Fruit fly (Drosophila melanogaster) whole organism, embryonic: ENCODE results near the gene CG32413.

Experiments used
- ATbp ChIP-seq: fragments of 200-800 bp; sonication (Bioruptor generic); optimal IDR thresholded peaks from 2 replicates; lab custom pipeline; 2017; ENCODE audit warnings: missing biosample characterization, mild to moderate bottlenecking, missing genetic modification characterization, missing genetic modification reagents
- B-H1 ChIP-seq: fragments of 200-800 bp; sonication (Bioruptor generic); IDR thresholded peaks from 3 replicates; pipeline ENCODE4 v1.3.6; 2022; ENCODE audit warnings: missing biosample characterization, missing genetic modification characterization
- CG10147 ChIP-seq: fragments of 200-800 bp; sonication (Bioruptor generic); optimal IDR thresholded peaks from 2 replicates; lab custom pipeline; 2019; ENCODE audit warnings: missing biosample characterization, mild to moderate bottlenecking, missing genetic modification characterization, moderate library complexity
- CG10462 ChIP-seq: fragments of 200-800 bp; sonication (Bioruptor generic); optimal IDR thresholded peaks from 2 replicates; lab custom pipeline; 2016; ENCODE audit warnings: missing biosample characterization, missing genetic modification characterization
- CG12071 ChIP-seq: fragments of 200-800 bp; sonication (Bioruptor generic); optimal IDR thresholded peaks from 3 replicates; lab custom pipeline; 2018; ENCODE audit warnings: missing biosample characterization, mild to moderate bottlenecking, missing genetic modification characterization
- CG12744 ChIP-seq: fragments of 200-800 bp; sonication (Bioruptor generic); optimal IDR thresholded peaks from 2 replicates; lab custom pipeline; 2016; ENCODE audit warnings: missing biosample characterization, missing genetic modification characterization
- CG12769 ChIP-seq: fragments of 200-800 bp; sonication (Bioruptor generic); optimal IDR thresholded peaks from 2 replicates; lab custom pipeline; 2019; ENCODE audit warnings: missing biosample characterization, mild to moderate bottlenecking, missing genetic modification characterization, moderate library complexity
- CG14860 ChIP-seq: fragments of 200-800 bp; sonication (Bioruptor generic); IDR thresholded peaks from 3 replicates; pipeline ENCODE4 v1.3.6; 2022; ENCODE audit warnings: missing biosample characterization, missing genetic modification characterization; ENCODE audit not compliant: partially characterized antibody
- CG1603 ChIP-seq: fragments of 200-800 bp; sonication (Bioruptor generic); optimal IDR thresholded peaks from 2 replicates; lab custom pipeline; 2019; ENCODE audit warnings: missing biosample characterization, mild to moderate bottlenecking, missing genetic modification characterization, moderate library complexity
- CG16779 ChIP-seq: fragments of 200-800 bp; sonication (Bioruptor generic); IDR thresholded peaks from 2 replicates; pipeline ENCODE4 v1.3.6; 2022; ENCODE audit warnings: missing biosample characterization, missing genetic modification characterization
- CG1832 ChIP-seq: fragments of 200-800 bp; sonication (Bioruptor generic); optimal IDR thresholded peaks from 2 replicates; lab custom pipeline; 2017; ENCODE audit warnings: missing biosample characterization, mild to moderate bottlenecking, missing genetic modification characterization, inconsistent platforms
- CG3065 ChIP-seq: fragments of 200-800 bp; sonication (Bioruptor generic); optimal IDR thresholded peaks from 2 replicates; lab custom pipeline; 2016; ENCODE audit warnings: missing biosample characterization, missing genetic modification characterization
- CG6175 ChIP-seq: fragments of 200-800 bp; sonication (Bioruptor generic); IDR thresholded peaks from 3 replicates; pipeline ENCODE4 v1.3.6; 2022; ENCODE audit warnings: missing biosample characterization, missing genetic modification characterization
- CG7271 ChIP-seq: fragments of 200-800 bp; sonication (Bioruptor generic); optimal IDR thresholded peaks from 2 replicates; lab custom pipeline; 2018; ENCODE audit warnings: missing biosample characterization, mild to moderate bottlenecking, missing genetic modification characterization, moderate library complexity
- CG7839 ChIP-seq: fragments of 200-800 bp; sonication (Bioruptor generic); optimal IDR thresholded peaks from 3 replicates; lab custom pipeline; 2018; ENCODE audit warnings: missing biosample characterization, mild to moderate bottlenecking, missing genetic modification characterization, moderate library complexity
- CG8944 ChIP-seq: fragments of 200-800 bp; sonication (Bioruptor generic); optimal IDR thresholded peaks from 3 replicates; lab custom pipeline; 2016; ENCODE audit warnings: missing biosample characterization, missing genetic modification characterization
- Dip2 ChIP-seq: fragments of 200-800 bp; sonication (Bioruptor generic); IDR thresholded peaks from 2 replicates; pipeline ENCODE4 v1.3.6; 2022; ENCODE audit warnings: missing biosample characterization, missing genetic modification characterization
- Ets65A ChIP-seq: fragments of 200-800 bp; sonication (Bioruptor generic); peaks from one replicate; lab custom pipeline; 2016; ENCODE audit warnings: missing biosample characterization, missing genetic modification characterization
- Ets97D ChIP-seq: fragments of 200-800 bp; sonication (Bioruptor generic); optimal IDR thresholded peaks from 3 replicates; lab custom pipeline; 2016; ENCODE audit warnings: missing biosample characterization, missing genetic modification characterization
- Med ChIP-seq: fragments of 200-800 bp; sonication (Bioruptor generic); peaks from one replicate; lab custom pipeline; 2016; ENCODE audit warnings: missing biosample characterization, missing genetic modification characterization, mild to moderate bottlenecking, inconsistent platforms, moderate library complexity
- Mrtf ChIP-seq: fragments of 200-800 bp; sonication (Bioruptor generic); IDR thresholded peaks from 3 replicates; pipeline ENCODE4 v1.3.6; 2022; ENCODE audit warnings: missing biosample characterization, missing genetic modification characterization
- NC2α ChIP-seq: fragments of 200-800 bp; sonication (Bioruptor generic); optimal IDR thresholded peaks from 2 replicates; lab custom pipeline; 2016; ENCODE audit warnings: missing biosample characterization, missing genetic modification characterization
- Nf-YB ChIP-seq: fragments of 200-800 bp; sonication (Bioruptor generic); optimal IDR thresholded peaks from 3 replicates; lab custom pipeline; 2019; ENCODE audit warnings: missing biosample characterization, mild to moderate bottlenecking, missing genetic modification characterization, moderate library complexity
- Nf-YC ChIP-seq: fragments of 200-800 bp; optimal IDR thresholded peaks from 3 replicates; lab custom pipeline; 2019; ENCODE audit warnings: missing biosample characterization, mild to moderate bottlenecking, missing genetic modification characterization, moderate library complexity
- Ptx1 ChIP-seq: fragments of 200-800 bp; sonication (Bioruptor generic); IDR thresholded peaks from 2 replicates; pipeline ENCODE4 v1.3.6; 2022; ENCODE audit warnings: missing biosample characterization, missing genetic modification characterization
- Sry-δ ChIP-seq: fragments of 200-800 bp; sonication (Bioruptor generic); optimal IDR thresholded peaks from 2 replicates; lab custom pipeline; 2016; ENCODE audit warnings: missing biosample characterization, missing genetic modification characterization
- Taf1 ChIP-seq: fragments of 200-800 bp; sonication (Bioruptor generic); IDR thresholded peaks from 2 replicates; pipeline ENCODE4 v1.3.6; 2022; ENCODE audit warnings: missing biosample characterization, missing genetic modification characterization
- cato ChIP-seq: fragments of 200-800 bp; sonication (Bioruptor generic); optimal IDR thresholded peaks from 2 replicates; lab custom pipeline; 2016; ENCODE audit warnings: missing biosample characterization, missing genetic modification characterization, borderline replicate concordance
- crol ChIP-seq: fragments of 200-800 bp; sonication (Bioruptor generic); IDR thresholded peaks from 2 replicates; pipeline ENCODE4 v1.3.6; 2022; ENCODE audit warnings: missing biosample characterization, missing genetic modification characterization
- dmrt99B ChIP-seq: fragments of 200-800 bp; sonication (Bioruptor generic); optimal IDR thresholded peaks from 2 replicates; lab custom pipeline; 2018; ENCODE audit warnings: missing biosample characterization, mild to moderate bottlenecking, missing genetic modification characterization, moderate library complexity
- ems ChIP-seq: fragments of 200-800 bp; sonication (Bioruptor generic); optimal IDR thresholded peaks from 3 replicates; lab custom pipeline; 2016; ENCODE audit warnings: missing biosample characterization, missing genetic modification characterization
- ewg ChIP-seq: fragments of 200-800 bp; sonication (Bioruptor generic); optimal IDR thresholded peaks from 3 replicates; lab custom pipeline; 2017; ENCODE audit warnings: mild to moderate bottlenecking, missing biosample characterization, missing genetic modification reagents, missing genetic modification characterization
- fu2 ChIP-seq: fragments of 200-800 bp; sonication (Bioruptor generic); optimal IDR thresholded peaks from 2 replicates; lab custom pipeline; 2016; ENCODE audit warnings: missing biosample characterization, missing genetic modification characterization
- gem ChIP-seq: fragments of 200-800 bp; sonication (Bioruptor generic); optimal IDR thresholded peaks from 2 replicates; lab custom pipeline; 2019; ENCODE audit warnings: missing biosample characterization, mild to moderate bottlenecking, missing genetic modification characterization, moderate library complexity
- gsb-n ChIP-seq: fragments of 200-800 bp; sonication (Bioruptor generic); optimal IDR thresholded peaks from 3 replicates; lab custom pipeline; 2018; ENCODE audit warnings: missing biosample characterization, mild to moderate bottlenecking, missing genetic modification characterization
- hb ChIP-seq: fragments of 200-800 bp; sonication (Bioruptor generic); IDR thresholded peaks from 3 replicates; pipeline ENCODE4 v1.3.6; 2022; ENCODE audit warnings: missing biosample characterization, missing genetic modification characterization; ENCODE audit not compliant: partially characterized antibody
- nerfin-1 ChIP-seq: fragments of 200-800 bp; sonication (Bioruptor generic); optimal IDR thresholded peaks from 3 replicates; lab custom pipeline; 2019; ENCODE audit warnings: missing biosample characterization, mild to moderate bottlenecking, missing genetic modification characterization, moderate library complexity
- nerfin-2 ChIP-seq: fragments of 200-800 bp; sonication (Bioruptor generic); IDR thresholded peaks from 2 replicates; pipeline ENCODE4 v1.3.6; 2022; ENCODE audit warnings: missing biosample characterization, missing genetic modification characterization; ENCODE audit not compliant: partially characterized antibody
- psq ChIP-seq: fragments of 200-800 bp; sonication (Bioruptor generic); optimal IDR thresholded peaks from 2 replicates; lab custom pipeline; 2017; ENCODE audit warnings: missing biosample characterization, missing genetic modification characterization
- run ChIP-seq: fragments of 200-800 bp; sonication (Bioruptor generic); optimal IDR thresholded peaks from 3 replicates; lab custom pipeline; 2018; ENCODE audit warnings: missing biosample characterization, mild to moderate bottlenecking, missing genetic modification characterization
- seq ChIP-seq: fragments of 200-800 bp; sonication (Bioruptor generic); IDR thresholded peaks from 2 replicates; pipeline ENCODE4 v1.3.6; 2022; ENCODE audit warnings: missing biosample characterization, missing genetic modification characterization
- stwl ChIP-seq: fragments of 200-800 bp; sonication (Bioruptor generic); optimal IDR thresholded peaks from 3 replicates; lab custom pipeline; 2018; ENCODE audit warnings: missing biosample characterization, mild to moderate bottlenecking, missing genetic modification characterization, moderate library complexity
- sug ChIP-seq: fragments of 200-800 bp; optimal IDR thresholded peaks from 2 replicates; lab custom pipeline; 2019; ENCODE audit warnings: missing biosample characterization, mild to moderate bottlenecking, missing genetic modification characterization, moderate library complexity
- tll ChIP-seq, 2 experiments: fragments of 200-800 bp in 1 of 2; fragments of >200 bp in 1 of 2; sonication (Bioruptor generic) in 1 of 2; optimal IDR thresholded peaks; 2 replicates each; lab custom pipeline; 2017 to 2019; ENCODE audit warnings: missing biosample characterization in 2 of 2, missing genetic modification characterization in 2 of 2, mild to moderate bottlenecking in 1 of 2, moderate library complexity in 1 of 2
- unc-4 ChIP-seq: fragments of 200-800 bp; sonication (Bioruptor generic); IDR thresholded peaks from 2 replicates; pipeline ENCODE4 v1.3.6; 2022; ENCODE audit warnings: missing biosample characterization, missing genetic modification characterization; ENCODE audit not compliant: partially characterized antibody
- unpg ChIP-seq: fragments of 200-800 bp; sonication (Bioruptor generic); optimal IDR thresholded peaks from 3 replicates; lab custom pipeline; 2018; ENCODE audit warnings: missing biosample characterization, mild to moderate bottlenecking, missing genetic modification characterization, moderate library complexity

Gene CG32413

DNA sequence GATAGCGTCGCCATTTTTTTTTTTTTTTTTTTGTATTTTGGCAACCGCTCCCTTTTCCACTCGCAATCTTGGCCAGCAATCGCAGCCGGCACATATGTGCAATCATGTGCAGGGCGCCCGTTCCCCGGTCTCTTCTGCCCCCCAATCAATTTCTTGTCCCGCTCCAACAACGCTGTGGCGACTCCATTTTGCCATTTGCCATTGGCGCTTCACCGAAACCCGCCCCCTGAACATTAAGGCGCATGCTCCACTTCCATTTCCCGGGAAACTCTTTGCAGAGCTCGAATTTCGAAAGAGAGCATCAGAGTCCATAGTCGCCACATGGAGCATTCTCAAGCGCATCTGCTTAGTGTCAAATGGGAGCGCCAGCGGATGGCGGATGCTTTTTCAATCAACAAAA, 12.7 kb downstream of the CG32413 start:
- TF ChIP-seq fu2 (GFP tag; lab: Kevin White, UChicago) (no peak), crol (GFP tag; lab: Robert Waterston, UW) (0 out of 2 replicates have a peak, but pooled peaks have one; percentile 14), stwl (no peak), dmrt99B (tag; lab: Kevin White, UChicago) (no peak), Mrtf (GFP tag; lab: Robert Waterston, UW) (no peak), ewg (GFP tag; lab: Kevin White, UChicago) (peak; percentile 55), CG12769 (tag; lab: Kevin White, UChicago) (no peak), CG12744 (GFP tag; lab: Kevin White, UChicago) (no peak), gem (tag; lab: Kevin White, UChicago) (no peak), CG10462 (no peak), CG3065 (GFP tag; lab: Kevin White, UChicago) (no peak), Taf1 (GFP tag; lab: Robert Waterston, UW) (no peak), Nf-YB (peak; percentile 92), Dip2 (no peak), unc-4 (no peak), CG1603 (tag; lab: Kevin White, UChicago) (no peak), seq (GFP tag; lab: Robert Waterston, UW) (peak; percentile 24; the same call in 1 of the 2 replicates), CG6175 (GFP tag; lab: Robert Waterston, UW) (no peak), Nf-YC (peak; percentile 90)

DNA sequence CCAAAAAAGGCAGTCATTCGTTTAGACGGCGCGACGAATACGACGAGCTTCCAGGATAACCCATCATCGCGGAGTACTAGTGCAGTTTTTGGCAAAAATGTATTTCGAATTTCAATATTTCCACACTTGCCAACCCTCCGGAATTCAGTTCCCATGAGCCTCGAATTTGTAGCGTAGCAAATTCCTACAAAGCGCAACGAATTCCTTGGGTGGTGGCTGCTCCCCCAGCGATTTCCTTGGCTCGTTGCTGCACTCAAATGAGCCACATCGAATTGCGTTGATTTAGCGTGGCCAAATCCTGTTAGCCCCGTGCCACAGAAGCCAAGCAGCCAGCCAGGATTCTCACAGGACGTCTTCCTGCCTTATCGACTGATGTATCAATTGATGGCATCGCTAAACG, 19.1 kb downstream of the CG32413 start:
- peak; percentile 51 for TF ChIP-seq nerfin-1 (tag; lab: Kevin White, UChicago)
- TF ChIP-seq gsb-n = peak; percentile 94
- TF ChIP-seq CG8944 = no peak
- TF ChIP-seq, all 482 proteins: peak for 2

dm6 chr3L:5882209-5882403, 21.7 kb downstream of the CG32413 start, which contains the start of gene CG13287:
CG13287 (plus strand) TSS chr3L:5882304.
- TF ChIP-seq ems (GFP tag; lab: Kevin White, UChicago) (no peak), nerfin-1 (tag; lab: Kevin White, UChicago) (peak; percentile 45)

dm6 chr3L:5881310-5882208, 22.3 kb downstream of the CG32413 start:
- TF ChIP-seq Ets97D (GFP tag; lab: Kevin White, UChicago) = no peak
- TF ChIP-seq psq (GFP tag; lab: Kevin White, UChicago) = no peak
- TF ChIP-seq CG10147 (GFP tag; lab: Kevin White, UChicago) = no peak
- no peak for TF ChIP-seq sug (tag; lab: Kevin White, UChicago)
- TF ChIP-seq cato (GFP tag; lab: Kevin White, UChicago) = peak; percentile 36
- no peak for TF ChIP-seq CG7271 (tag; lab: Kevin White, UChicago)
- TF ChIP-seq Ptx1 = no peak
- TF ChIP-seq nerfin-2 (GFP tag; lab: Robert Waterston, UW) = no peak
- no peak for TF ChIP-seq CG16779 (GFP tag; lab: Robert Waterston, UW)
- no peak for TF ChIP-seq run (tag; lab: Kevin White, UChicago)
- TF ChIP-seq hb (GFP tag; lab: Robert Waterston, UW) = no peak
- TF ChIP-seq Sry-δ (GFP tag; lab: Kevin White, UChicago) = no peak
- TF ChIP-seq ATbp (GFP tag; lab: Kevin White, UChicago) = peak; percentile 59
- TF ChIP-seq Med (GFP tag; lab: Kevin White, UChicago) = no peak
- TF ChIP-seq B-H1 (GFP tag; lab: Robert Waterston, UW) = no peak
- TF ChIP-seq CG1832 = peak; percentile 86
- TF ChIP-seq CG12071 (GFP tag; lab: Kevin White, UChicago) = no peak
- no peak for TF ChIP-seq tll (GFP tag; optimal IDR thresholded peaks at IDR 0.05; lab: Kevin White, UChicago)
- TF ChIP-seq Ets65A = no peak
- no peak for TF ChIP-seq CG14860 (GFP tag; lab: Robert Waterston, UW)
- TF ChIP-seq unpg = no peak
- peak; percentile 84 for TF ChIP-seq CG7839 (tag; lab: Kevin White, UChicago)
- TF ChIP-seq NC2α (GFP tag; lab: Kevin White, UChicago) = no peak
